Worm (Caenorhabditis elegans) whole organism, L4/young adult: Measurements from ENCODE around the gene cyp-14A4.

Experiments used
- W03F9.2 ChIP-seq: fragments of 150-350 bp; optimal IDR thresholded peaks from 2 replicates; lab custom pipeline; 2014; ENCODE audit warnings: missing biosample characterization, missing genetic modification characterization
- dao-5 ChIP-seq: sonication (generic microtip); optimal IDR thresholded peaks from 2 replicates; lab custom pipeline; 2016; ENCODE audit warnings: missing genotype, missing genetic modification characterization, moderate library complexity, missing compliant biosample characterization
- him-1 ChIP-seq: sonication (generic microtip); optimal IDR thresholded peaks from 2 replicates; lab custom pipeline; 2016; ENCODE audit warnings: missing genotype, missing genetic modification reagents, missing genetic modification characterization, missing compliant biosample characterization

- TF ChIP-seq W03F9.2 (tag; lab: Kevin White, UChicago) (no peak), him-1 (no peak), dao-5 (tag; lab: Kevin White, UChicago) (no peak)
Measured at ce11 chrX:13284091-13284490, at the start of gene cyp-14A4.
